Worm (Caenorhabditis elegans) whole organism, late embryonic: ENCODE measurements around the gene srsx-32.

Experiments used
- C38D4.7 ChIP-seq: fragments of 200-800 bp; sonication (Bioruptor generic); optimal IDR thresholded peaks from 2 replicates; lab custom pipeline; 2018; ENCODE audit warnings: mild to moderate bottlenecking, missing genetic modification characterization, moderate library complexity, missing compliant biosample characterization
- K02D7.2 ChIP-seq: sonication (generic microtip); optimal IDR thresholded peaks from 2 replicates; lab custom pipeline; 2017; ENCODE audit warnings: mild to moderate bottlenecking, missing genetic modification characterization, missing compliant biosample characterization
- K09A11.1 ChIP-seq: sonication (generic microtip); optimal IDR thresholded peaks from 2 replicates; lab custom pipeline; 2017; ENCODE audit warnings: antibody characterized with exemption, mild to moderate bottlenecking, missing genetic modification characterization, missing compliant biosample characterization; ENCODE audit not compliant: insufficient read depth
- Y22D7AL.16 ChIP-seq: sonication (generic microtip); optimal IDR thresholded peaks from 2 replicates; lab custom pipeline; 2016; ENCODE audit warnings: missing genetic modification characterization, missing compliant biosample characterization
- ama-1 ChIP-seq: fragments of 150-350 bp; optimal IDR thresholded peaks from 2 replicates; lab custom pipeline; 2014
- ceh-14 ChIP-seq: sonication (generic microtip); optimal IDR thresholded peaks from 2 replicates; lab custom pipeline; 2016; ENCODE audit warnings: missing genotype, missing genetic modification characterization, missing compliant biosample characterization
- ceh-18 ChIP-seq: sonication (generic microtip); optimal IDR thresholded peaks from 2 replicates; lab custom pipeline; 2016; ENCODE audit warnings: missing genetic modification characterization, missing compliant biosample characterization
- ceh-2 ChIP-seq: sonication (generic microtip); optimal IDR thresholded peaks from 2 replicates; lab custom pipeline; 2016; ENCODE audit warnings: missing genotype, missing genetic modification characterization, missing compliant biosample characterization
- ceh-22 ChIP-seq: sonication (generic microtip); optimal IDR thresholded peaks from 2 replicates; lab custom pipeline; 2017; ENCODE audit warnings: missing biosample characterization, missing genetic modification characterization
- ceh-30 ChIP-seq: fragments of 150-350 bp; optimal IDR thresholded peaks from 2 replicates; lab custom pipeline; 2014; ENCODE audit warnings: missing biosample characterization, missing genetic modification characterization
- ceh-34 ChIP-seq: sonication (generic microtip); optimal IDR thresholded peaks from 2 replicates; lab custom pipeline; 2016; ENCODE audit warnings: mild to moderate bottlenecking, missing genetic modification characterization, missing compliant biosample characterization
- ceh-9 ChIP-seq: sonication (generic microtip); optimal IDR thresholded peaks from 2 replicates; lab custom pipeline; 2016; ENCODE audit warnings: mild to moderate bottlenecking, missing genetic modification characterization, inconsistent platforms, missing compliant biosample characterization
- che-1 ChIP-seq: sonication (generic microtip); optimal IDR thresholded peaks from 2 replicates; lab custom pipeline; 2016; ENCODE audit warnings: mild to moderate bottlenecking, missing genetic modification characterization, missing compliant biosample characterization
- dve-1 ChIP-seq: sonication (generic microtip); optimal IDR thresholded peaks from 2 replicates; lab custom pipeline; 2017; ENCODE audit warnings: antibody characterized with exemption, mild to moderate bottlenecking, missing genetic modification characterization, missing compliant biosample characterization
- elt-2 ChIP-seq: sonication (generic microtip); optimal IDR thresholded peaks from 2 replicates; lab custom pipeline; 2016; ENCODE audit warnings: missing genetic modification reagents, missing genetic modification characterization, missing compliant biosample characterization
- elt-4 ChIP-seq: sonication (generic microtip); optimal IDR thresholded peaks from 2 replicates; lab custom pipeline; 2016; ENCODE audit warnings: missing genetic modification characterization, missing compliant biosample characterization
- ets-4 ChIP-seq: sonication (generic microtip); optimal IDR thresholded peaks from 2 replicates; lab custom pipeline; 2016; ENCODE audit warnings: missing genetic modification characterization, missing compliant biosample characterization
- eyg-1 ChIP-seq: sonication (generic microtip); optimal IDR thresholded peaks from 2 replicates; lab custom pipeline; 2016; ENCODE audit warnings: missing genotype, missing genetic modification characterization, missing compliant biosample characterization
- fax-1 ChIP-seq: sonication (generic microtip); optimal IDR thresholded peaks from 2 replicates; lab custom pipeline; 2016; ENCODE audit warnings: missing genotype, missing genetic modification characterization, missing compliant biosample characterization
- fkh-10 ChIP-seq: fragments of 150-350 bp; optimal IDR thresholded peaks from 2 replicates; lab custom pipeline; 2014; ENCODE audit warnings: missing biosample characterization, missing genetic modification reagents, missing genetic modification characterization
- fkh-6 ChIP-seq: sonication (generic microtip); optimal IDR thresholded peaks from 2 replicates; lab custom pipeline; 2016; ENCODE audit warnings: missing genetic modification characterization, missing compliant biosample characterization
- hlh-13 ChIP-seq: fragments of 200-800 bp; sonication (Bioruptor generic); optimal IDR thresholded peaks from 2 replicates; lab custom pipeline; 2018; ENCODE audit warnings: mild to moderate bottlenecking, missing genetic modification characterization, missing compliant biosample characterization
- hlh-30 ChIP-seq: sonication (generic microtip); optimal IDR thresholded peaks from 2 replicates; lab custom pipeline; 2017; ENCODE audit warnings: antibody characterized with exemption, missing genetic modification characterization, missing compliant biosample characterization; ENCODE audit not compliant: insufficient read depth
- hlh-6 ChIP-seq: sonication (generic microtip); optimal IDR thresholded peaks from 2 replicates; lab custom pipeline; 2016; ENCODE audit warnings: missing genotype, missing genetic modification characterization, missing compliant biosample characterization
- hlh-8 ChIP-seq: sonication (generic microtip); optimal IDR thresholded peaks from 2 replicates; lab custom pipeline; 2016; ENCODE audit warnings: missing genotype, missing genetic modification characterization, missing compliant biosample characterization
- lim-6 ChIP-seq: sonication (generic microtip); optimal IDR thresholded peaks from 2 replicates; lab custom pipeline; 2016; ENCODE audit warnings: missing genetic modification characterization, missing compliant biosample characterization
- lin-11 ChIP-seq: fragments of 200-800 bp; sonication (Bioruptor generic); optimal IDR thresholded peaks from 2 replicates; lab custom pipeline; 2018; ENCODE audit warnings: mild to moderate bottlenecking, missing genetic modification characterization, missing compliant biosample characterization
- nfya-1 ChIP-seq: sonication (generic microtip); optimal IDR thresholded peaks from 2 replicates; lab custom pipeline; 2017; ENCODE audit warnings: missing genetic modification characterization, mild to moderate bottlenecking, missing compliant biosample characterization, antibody characterized with exemption, moderate library complexity
- nhr-11 ChIP-seq: fragments of 150-350 bp; optimal IDR thresholded peaks from 2 replicates; lab custom pipeline; 2014; ENCODE audit warnings: missing biosample characterization, missing genetic modification characterization
- nhr-232 ChIP-seq: sonication (generic microtip); optimal IDR thresholded peaks from 2 replicates; lab custom pipeline; 2016; ENCODE audit warnings: missing genetic modification characterization, missing compliant biosample characterization
- npax-4 ChIP-seq: sonication (generic microtip); optimal IDR thresholded peaks from 2 replicates; lab custom pipeline; 2016; ENCODE audit warnings: missing genetic modification characterization, missing compliant biosample characterization
- odd-2 ChIP-seq: sonication (generic microtip); optimal IDR thresholded peaks from 2 replicates; lab custom pipeline; 2017; ENCODE audit warnings: antibody characterized with exemption, mild to moderate bottlenecking, missing genetic modification characterization, missing compliant biosample characterization
- pat-9 ChIP-seq: fragments of 200-800 bp; sonication (Bioruptor generic); optimal IDR thresholded peaks from 2 replicates; lab custom pipeline; 2018; ENCODE audit warnings: mild to moderate bottlenecking, missing genetic modification characterization, moderate library complexity, missing compliant biosample characterization
- pax-1 ChIP-seq: fragments of 150-350 bp; optimal IDR thresholded peaks from 2 replicates; lab custom pipeline; 2014; ENCODE audit warnings: missing biosample characterization, missing genetic modification characterization
- pha-2 ChIP-seq: sonication (generic microtip); optimal IDR thresholded peaks from 2 replicates; lab custom pipeline; 2017; ENCODE audit warnings: mild to moderate bottlenecking, missing genetic modification characterization, missing compliant biosample characterization
- pqm-1 ChIP-seq: sonication (generic microtip); optimal IDR thresholded peaks from 2 replicates; lab custom pipeline; 2016; ENCODE audit warnings: missing genetic modification characterization, missing compliant biosample characterization
- pros-1 ChIP-seq: fragments of 150-350 bp; optimal IDR thresholded peaks from 2 replicates; lab custom pipeline; 2014; ENCODE audit warnings: missing biosample characterization, missing genetic modification reagents, missing genetic modification characterization
- rnt-1 ChIP-seq: sonication (generic microtip); optimal IDR thresholded peaks from 2 replicates; lab custom pipeline; 2016; ENCODE audit warnings: missing genetic modification characterization, missing compliant biosample characterization
- sox-2 ChIP-seq: fragments of 200-800 bp; sonication (Bioruptor generic); IDR thresholded peaks from 2 replicates; pipeline ENCODE4 v1.3.6; 2022; ENCODE audit warnings: missing genetic modification reagents, missing genetic modification characterization, missing compliant biosample characterization
- syd-9 ChIP-seq: sonication (generic microtip); optimal IDR thresholded peaks from 2 replicates; lab custom pipeline; 2016; ENCODE audit warnings: mild to moderate bottlenecking, missing genetic modification characterization, moderate library complexity, missing compliant biosample characterization
- tbx-2 ChIP-seq: sonication (generic microtip); optimal IDR thresholded peaks from 2 replicates; lab custom pipeline; 2016; ENCODE audit warnings: missing genetic modification characterization, missing compliant biosample characterization
- ttx-3 ChIP-seq: sonication (generic microtip); optimal IDR thresholded peaks from 2 replicates; lab custom pipeline; 2016; ENCODE audit warnings: missing genetic modification reagents, missing genetic modification characterization, missing compliant biosample characterization
- unc-42 ChIP-seq: sonication (generic microtip); optimal IDR thresholded peaks from 2 replicates; lab custom pipeline; 2016; ENCODE audit warnings: missing genotype, missing genetic modification characterization, missing compliant biosample characterization
- unc-55 ChIP-seq: sonication (generic microtip); optimal IDR thresholded peaks from 2 replicates; lab custom pipeline; 2017; ENCODE audit warnings: missing biosample characterization, missing genetic modification reagents, missing genetic modification characterization
- unc-86 ChIP-seq: sonication (generic microtip); optimal IDR thresholded peaks from 2 replicates; lab custom pipeline; 2016; ENCODE audit warnings: missing genetic modification characterization, missing compliant biosample characterization
- ztf-16 ChIP-seq: sonication (generic microtip); optimal IDR thresholded peaks from 2 replicates; lab custom pipeline; 2017; ENCODE audit warnings: missing genetic modification characterization, missing compliant biosample characterization

Gene srsx-32

ce11 chrV:7000734-7001133 lies 16.4 kb upstream of the srsx-32 start:
- no peak for TF ChIP-seq K02D7.2
- TF ChIP-seq sox-2 (GFP tag; lab: Robert Waterston, UW) = no peak
- no peak for TF ChIP-seq syd-9 (tag; lab: Kevin White, UChicago)
- no peak for TF ChIP-seq ceh-9 (tag; lab: Kevin White, UChicago)
- no peak for TF ChIP-seq nhr-11 (tag; lab: Kevin White, UChicago)
- TF ChIP-seq elt-2 = no peak
- TF ChIP-seq lin-11 (tag; lab: Kevin White, UChicago) = no peak
- no peak for TF ChIP-seq pat-9 (tag; lab: Kevin White, UChicago)
- no peak for TF ChIP-seq nfya-1 (tag; lab: Kevin White, UChicago)
- TF ChIP-seq fkh-10 (GFP tag; lab: Kevin White, UChicago) = no peak
- TF ChIP-seq hlh-30 = no peak
- no peak for TF ChIP-seq pax-1
- no peak for TF ChIP-seq Y22D7AL.16 (tag; lab: Kevin White, UChicago)
- TF ChIP-seq fkh-6 (tag; lab: Kevin White, UChicago) = no peak
- no peak for TF ChIP-seq tbx-2 (tag; lab: Kevin White, UChicago)
- TF ChIP-seq dve-1 (tag; lab: Kevin White, UChicago) = no peak
- TF ChIP-seq, all 69 proteins: peak for 0

ce11 chrV:7003850-7004249 lies 13.3 kb upstream of the srsx-32 start, which contains the start of gene srab-4:
Gene srab-4 (plus strand): TSS chrV:7004150.
- TF ChIP-seq npax-4 (tag; lab: Kevin White, UChicago) = no peak
- no peak for TF ChIP-seq fax-1 (tag; lab: Kevin White, UChicago)
- no peak for TF ChIP-seq ztf-16 (tag; lab: Kevin White, UChicago)
- no peak for TF ChIP-seq syd-9 (tag; lab: Kevin White, UChicago)
- TF ChIP-seq pqm-1 = no peak
- no peak for TF ChIP-seq hlh-6 (tag; lab: Kevin White, UChicago)
- no peak for TF ChIP-seq ceh-34
- TF ChIP-seq ceh-18 (tag; lab: Kevin White, UChicago) = no peak
- TF ChIP-seq eyg-1 (tag; lab: Kevin White, UChicago) = no peak
- TF ChIP-seq pros-1 = no peak
- TF ChIP-seq pat-9 (tag; lab: Kevin White, UChicago) = no peak
- no peak for TF ChIP-seq Y22D7AL.16 (tag; lab: Kevin White, UChicago)
- TF ChIP-seq nhr-232 (tag; lab: Kevin White, UChicago) = no peak
- no peak for TF ChIP-seq odd-2
- TF ChIP-seq lim-6 = no peak
- no peak for TF ChIP-seq ceh-14 (tag; lab: Kevin White, UChicago)
- no peak for TF ChIP-seq ceh-22 (tag; lab: Kevin White, UChicago)
- no peak for TF ChIP-seq ets-4 (tag; lab: Kevin White, UChicago)

- TF ChIP-seq K09A11.1 (tag; lab: Kevin White, UChicago) (no peak), elt-4 (tag; lab: Kevin White, UChicago) (no peak), ceh-22 (tag; lab: Kevin White, UChicago) (no peak), pha-2 (tag; lab: Kevin White, UChicago) (no peak), ttx-3 (tag; lab: Kevin White, UChicago) (no peak), ama-1 (no peak), nhr-232 (tag; lab: Kevin White, UChicago) (no peak), fkh-6 (tag; lab: Kevin White, UChicago) (no peak), che-1 (tag; lab: Kevin White, UChicago) (no peak), K02D7.2 (no peak), hlh-30 (no peak), ceh-2 (no peak), ceh-9 (tag; lab: Kevin White, UChicago) (no peak)
- TF ChIP-seq, all 69 proteins: peak for 0
Observed at ce11 chrV:7005964-7006363, 11.2 kb upstream of the srsx-32 start, which contains the start of gene spig-10. Gene spig-10 (plus strand): TSS chrV:7006264.

ce11 chrV:7007307-7007706 lies 9.9 kb upstream of the srsx-32 start, which contains the start of gene drd-10:
Gene drd-10 (plus strand): TSS chrV:7007607.
- no peak for TF ChIP-seq sox-2 (GFP tag; lab: Robert Waterston, UW)
- TF ChIP-seq hlh-13 (GFP tag; lab: Kevin White, UChicago) = no peak
- TF ChIP-seq C38D4.7 (GFP tag; lab: Kevin White, UChicago) = no peak
- no peak for TF ChIP-seq unc-55 (GFP tag; lab: Kevin White, UChicago)
- no peak for TF ChIP-seq ttx-3 (tag; lab: Kevin White, UChicago)
- no peak for TF ChIP-seq pha-2 (tag; lab: Kevin White, UChicago)
- no peak for TF ChIP-seq nhr-11 (tag; lab: Kevin White, UChicago)
- no peak for TF ChIP-seq hlh-30
- no peak for TF ChIP-seq syd-9 (tag; lab: Kevin White, UChicago)
- no peak for TF ChIP-seq unc-86 (tag; lab: Kevin White, UChicago)
- TF ChIP-seq unc-42 = no peak
- no peak for TF ChIP-seq hlh-8
- no peak for TF ChIP-seq fkh-10 (GFP tag; lab: Kevin White, UChicago)
- no peak for TF ChIP-seq ceh-30 (tag; lab: Kevin White, UChicago)
- TF ChIP-seq rnt-1 (tag; lab: Kevin White, UChicago) = no peak
- TF ChIP-seq ceh-2 = no peak
